Worm (Caenorhabditis elegans) whole organism, L2 larva: Measurements from ENCODE around the gene elt-7.
A peak's percentile ranks its signal among the peaks of the same experiment; 100 is the strongest.
"Not testable (repeated sequence)": the region's sequence is repeated elsewhere in the genome, so short reads cannot be mapped to it uniquely, and the experiment has no call there.

Source experiments
- F13H6.1 ChIP-seq: sonication (generic microtip); optimal IDR thresholded peaks from 2 replicates; lab custom pipeline; 2016; ENCODE audit warnings: missing genetic modification characterization, missing compliant biosample characterization
- R02D3.7 ChIP-seq: fragments of 150-350 bp; optimal IDR thresholded peaks from 2 replicates; lab custom pipeline; 2014; ENCODE audit warnings: missing biosample characterization, missing genetic modification characterization
- Y55F3AM.14 ChIP-seq: fragments of 200-800 bp; sonication (Bioruptor generic); optimal IDR thresholded peaks from 2 replicates; lab custom pipeline; 2018; ENCODE audit warnings: mild to moderate bottlenecking, missing genetic modification characterization, missing compliant biosample characterization
- alr-1 ChIP-seq: fragments of 150-350 bp; optimal IDR thresholded peaks from 2 replicates; lab custom pipeline; 2014; ENCODE audit warnings: missing biosample characterization, missing genetic modification characterization
- ama-1 ChIP-seq: fragments of 150-350 bp; optimal IDR thresholded peaks from 2 replicates; lab custom pipeline; 2018; ENCODE audit warnings: inconsistent platforms
- blmp-1 ChIP-seq: sonication (generic microtip); optimal IDR thresholded peaks from 2 replicates; lab custom pipeline; 2017; ENCODE audit warnings: missing genetic modification characterization, mild to moderate bottlenecking, missing compliant biosample characterization, antibody characterized with exemption, moderate library complexity; ENCODE audit not compliant: insufficient read depth
- ceh-82 ChIP-seq: fragments of 150-350 bp; optimal IDR thresholded peaks from 2 replicates; lab custom pipeline; 2014; ENCODE audit warnings: missing biosample characterization, missing genetic modification characterization
- elt-1 ChIP-seq: fragments of 150-350 bp; optimal IDR thresholded peaks from 2 replicates; lab custom pipeline; 2014; ENCODE audit warnings: missing biosample characterization, missing genetic modification characterization
- elt-3 ChIP-seq: sonication (generic microtip); optimal IDR thresholded peaks from 2 replicates; lab custom pipeline; 2017; ENCODE audit warnings: missing biosample characterization, missing genetic modification characterization
- fos-1 ChIP-seq: fragments of 150-350 bp; optimal IDR thresholded peaks from 2 replicates; lab custom pipeline; 2014; ENCODE audit warnings: missing biosample characterization, missing genetic modification characterization
- gmeb-1 ChIP-seq: fragments of 150-350 bp; optimal IDR thresholded peaks from 2 replicates; lab custom pipeline; 2014; ENCODE audit warnings: missing biosample characterization, missing genetic modification characterization
- lin-11 ChIP-seq: fragments of 150-350 bp; sonication (generic microtip); optimal IDR thresholded peaks from 2 replicates; lab custom pipeline; 2014; ENCODE audit warnings: missing biosample characterization, missing genetic modification characterization, inconsistent platforms, mixed read lengths
- lin-13 ChIP-seq: fragments of 150-350 bp; optimal IDR thresholded peaks from 2 replicates; lab custom pipeline; 2014; ENCODE audit warnings: missing biosample characterization, missing genetic modification reagents, missing genetic modification characterization
- lin-39 ChIP-seq: fragments of 150-350 bp; optimal IDR thresholded peaks from 2 replicates; lab custom pipeline; 2014; ENCODE audit warnings: missing biosample characterization, missing genetic modification reagents, missing genetic modification characterization
- lsy-2 ChIP-seq, 2 experiments: fragments of 150-350 bp in 1 of 2; sonication (generic microtip) in 1 of 2; optimal IDR thresholded peaks; 2 replicates each; lab custom pipeline; 2014 to 2017; ENCODE audit warnings: missing biosample characterization in 2 of 2, missing genetic modification characterization in 2 of 2
- mab-5 ChIP-seq: fragments of 150-350 bp; optimal IDR thresholded peaks from 2 replicates; lab custom pipeline; 2014; ENCODE audit warnings: missing biosample characterization, missing genetic modification characterization
- mbf-1 ChIP-seq: sonication (generic microtip); optimal IDR thresholded peaks from 2 replicates; lab custom pipeline; 2017; ENCODE audit warnings: missing biosample characterization, missing genetic modification characterization
- nhr-10 ChIP-seq: sonication (generic microtip); optimal IDR thresholded peaks from 2 replicates; lab custom pipeline; 2017; ENCODE audit warnings: missing biosample characterization, missing genetic modification characterization
- nhr-11 ChIP-seq: fragments of 150-350 bp; optimal IDR thresholded peaks from 2 replicates; lab custom pipeline; 2014; ENCODE audit warnings: missing biosample characterization, missing genetic modification characterization
- nhr-129 ChIP-seq: fragments of 150-350 bp; optimal IDR thresholded peaks from 2 replicates; lab custom pipeline; 2014; ENCODE audit warnings: missing biosample characterization, missing genetic modification characterization
- nhr-237 ChIP-seq: fragments of 150-350 bp; optimal IDR thresholded peaks from 2 replicates; lab custom pipeline; 2014; ENCODE audit warnings: missing biosample characterization, missing genetic modification characterization
- nhr-25 ChIP-seq: fragments of 150-350 bp; sonication (generic microtip); optimal IDR thresholded peaks from 3 replicates; lab custom pipeline; 2014; ENCODE audit warnings: missing biosample characterization, missing genetic modification characterization
- nhr-6 ChIP-seq: fragments of 150-350 bp; optimal IDR thresholded peaks from 2 replicates; lab custom pipeline; 2014; ENCODE audit warnings: missing biosample characterization, missing genetic modification characterization
- nhr-77 ChIP-seq: fragments of 150-350 bp; optimal IDR thresholded peaks from 2 replicates; lab custom pipeline; 2014; ENCODE audit warnings: missing biosample characterization, missing genetic modification characterization
- peb-1 ChIP-seq: fragments of 150-350 bp; optimal IDR thresholded peaks from 2 replicates; lab custom pipeline; 2014; ENCODE audit warnings: missing biosample characterization, missing genetic modification characterization
- sem-4 ChIP-seq: fragments of 150-350 bp; optimal IDR thresholded peaks from 2 replicates; lab custom pipeline; 2014; ENCODE audit warnings: missing biosample characterization, missing genetic modification reagents, missing genetic modification characterization
- skn-1 ChIP-seq: sonication (generic microtip); optimal IDR thresholded peaks from 2 replicates; lab custom pipeline; 2017; ENCODE audit warnings: missing biosample characterization, missing genetic modification characterization
- sma-3 ChIP-seq: sonication (generic microtip); optimal IDR thresholded peaks from 2 replicates; lab custom pipeline; 2016; ENCODE audit warnings: missing genetic modification reagents, missing genetic modification characterization, missing compliant biosample characterization
- sma-9 ChIP-seq, 2 experiments: fragments of 150-350 bp in 1 of 2; sonication (generic microtip) in 1 of 2; optimal IDR thresholded peaks; 2 replicates each; lab custom pipeline; 2014 to 2016; ENCODE audit warnings: missing genetic modification characterization in 2 of 2, mild to moderate bottlenecking in 1 of 2, missing biosample characterization in 1 of 2, missing compliant biosample characterization in 1 of 2, missing genetic modification reagents in 1 of 2, moderate library complexity in 1 of 2
- snpc-4 ChIP-seq: fragments of 150-350 bp; optimal IDR thresholded peaks from 2 replicates; lab custom pipeline; 2014; ENCODE audit warnings: missing biosample characterization, missing genetic modification characterization
- unc-39 ChIP-seq: fragments of 150-350 bp; optimal IDR thresholded peaks from 2 replicates; lab custom pipeline; 2014; ENCODE audit warnings: missing biosample characterization, missing genetic modification characterization
- unc-55 ChIP-seq: fragments of 150-350 bp; sonication (generic microtip); optimal IDR thresholded peaks from 3 replicates; lab custom pipeline; 2014; ENCODE audit warnings: missing biosample characterization, missing genetic modification reagents, missing genetic modification characterization
- unc-62 ChIP-seq: fragments of 150-350 bp; optimal IDR thresholded peaks from 2 replicates; lab custom pipeline; 2014; ENCODE audit warnings: missing biosample characterization, missing genetic modification reagents, missing genetic modification characterization
- ztf-1 ChIP-seq: fragments of 200-800 bp; sonication (Bioruptor generic); conservative IDR thresholded peaks from 2 replicates; pipeline ENCODE4 v1.3.6; 2022; ENCODE audit warnings: missing genetic modification characterization, missing compliant biosample characterization
- ztf-11 ChIP-seq: sonication (generic microtip); optimal IDR thresholded peaks from 2 replicates; lab custom pipeline; 2017; ENCODE audit warnings: missing biosample characterization, missing genetic modification characterization
- ztf-4 ChIP-seq: fragments of 150-350 bp; optimal IDR thresholded peaks from 2 replicates; lab custom pipeline; 2014; ENCODE audit warnings: missing biosample characterization, missing genetic modification characterization

The elt-7 gene

DNA sequence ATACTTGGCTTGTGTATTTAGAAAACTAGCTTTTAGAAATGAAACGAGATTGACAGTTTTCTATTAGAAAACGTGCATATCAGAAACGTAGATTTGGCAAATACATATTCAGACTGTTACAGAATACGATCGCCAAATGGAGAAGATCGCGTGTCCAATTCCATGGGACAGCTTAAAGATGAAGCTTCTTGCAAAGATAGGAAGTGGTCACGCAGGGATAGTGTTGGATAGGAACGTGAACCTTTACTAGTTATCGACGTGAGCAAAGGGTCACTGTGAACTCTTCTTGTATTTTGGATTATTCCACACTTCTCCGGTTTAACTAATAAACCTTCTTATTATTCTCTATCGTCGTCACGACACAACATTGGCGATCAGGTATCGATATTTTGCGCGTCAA, 9.8 kb upstream of the elt-7 start, which contains the start of gene bgnt-1.4:
bgnt-1.4 (plus strand) TSS at position 301 of the 400 bp plus-strand sequence.
- not testable (repeated sequence) for TF ChIP-seq gmeb-1, nhr-237, elt-1 (tag; lab: Kevin White, UChicago)

DNA sequence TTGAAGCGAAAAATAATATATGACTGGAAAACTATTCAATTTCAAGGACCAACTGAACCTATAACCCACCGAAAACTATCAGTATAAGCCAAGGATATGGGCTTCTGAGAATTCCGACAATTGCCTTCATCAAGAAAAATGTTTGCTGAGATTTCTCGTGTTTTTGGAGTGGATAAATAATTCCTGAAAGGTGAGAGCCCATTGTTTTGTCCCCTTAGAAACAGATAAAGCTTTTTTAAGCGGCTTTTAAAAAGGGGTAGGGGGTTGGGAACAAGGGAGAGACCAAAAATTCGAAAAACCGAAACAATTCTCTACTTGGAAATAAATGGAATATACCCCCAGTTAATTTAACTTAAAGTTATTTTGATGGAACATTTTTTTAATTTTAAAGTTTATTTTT, 4.0 kb upstream of the elt-7 start, which contains the start of gene C18G1.8:
C18G1.8 (minus strand) TSS at position 101 of the 400 bp plus-strand sequence.
- no peak for TF ChIP-seq lin-39
- TF ChIP-seq F13H6.1 (tag; lab: Kevin White, UChicago) = no peak
- no peak for TF ChIP-seq skn-1 (tag; lab: Kevin White, UChicago)

DNA sequence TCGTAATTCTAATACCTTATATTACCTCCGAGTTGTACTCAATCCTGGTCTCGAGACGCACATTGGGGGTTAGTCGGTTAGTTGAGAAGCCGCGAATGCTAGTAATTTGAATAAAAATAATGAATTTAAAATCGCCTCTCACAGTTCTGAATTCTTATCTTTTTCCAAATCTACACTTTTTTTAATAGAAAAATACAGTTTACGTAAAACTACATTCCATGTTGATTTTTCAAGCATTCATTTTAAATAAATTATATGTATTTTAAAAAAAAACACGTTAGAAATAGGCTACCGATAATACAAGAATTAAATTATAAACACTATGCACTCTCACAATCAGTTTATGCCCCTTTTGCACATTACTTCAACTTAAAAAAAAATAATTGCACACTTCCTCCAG, 837 bp upstream of the elt-7 start, which contains the start of gene C18G1.9:
C18G1.9 (minus strand) TSS at position 101 of the 400 bp plus-strand sequence.
- TF ChIP-seq F13H6.1 (tag; lab: Kevin White, UChicago) = no peak
- no peak for TF ChIP-seq nhr-11 (tag; lab: Kevin White, UChicago)
- no peak for TF ChIP-seq unc-55
- no peak for TF ChIP-seq snpc-4
- no peak for TF ChIP-seq fos-1 (tag; lab: Kevin White, UChicago)
- TF ChIP-seq, all 48 proteins: peak for 0

DNA sequence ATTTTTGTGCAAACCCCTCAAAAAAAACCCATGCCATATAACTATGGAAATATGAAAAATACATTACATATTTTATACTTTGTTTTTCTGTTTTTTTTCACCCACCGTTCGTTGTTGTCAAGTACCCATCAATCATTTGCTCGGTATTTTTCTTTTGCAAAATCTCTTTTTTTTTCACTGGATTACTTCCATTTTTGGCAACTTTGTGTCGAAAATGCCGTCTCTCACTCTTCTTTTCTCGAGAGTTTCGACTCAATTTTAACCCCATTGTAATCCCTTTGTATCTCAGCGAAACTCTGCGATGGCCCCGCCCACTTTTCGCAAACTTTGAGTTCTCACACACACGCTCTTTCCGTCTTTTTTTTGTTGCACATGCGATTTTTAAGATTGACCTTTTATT, 4.7 kb downstream of the elt-7 start:
- peak; percentile 78 for TF ChIP-seq mab-5
- peak; percentile 97 for TF ChIP-seq Y55F3AM.14 (GFP tag; lab: Kevin White, UChicago)
- no peak for TF ChIP-seq snpc-4
- TF ChIP-seq unc-55 = peak; percentile 74
- no peak for TF ChIP-seq lin-13

DNA sequence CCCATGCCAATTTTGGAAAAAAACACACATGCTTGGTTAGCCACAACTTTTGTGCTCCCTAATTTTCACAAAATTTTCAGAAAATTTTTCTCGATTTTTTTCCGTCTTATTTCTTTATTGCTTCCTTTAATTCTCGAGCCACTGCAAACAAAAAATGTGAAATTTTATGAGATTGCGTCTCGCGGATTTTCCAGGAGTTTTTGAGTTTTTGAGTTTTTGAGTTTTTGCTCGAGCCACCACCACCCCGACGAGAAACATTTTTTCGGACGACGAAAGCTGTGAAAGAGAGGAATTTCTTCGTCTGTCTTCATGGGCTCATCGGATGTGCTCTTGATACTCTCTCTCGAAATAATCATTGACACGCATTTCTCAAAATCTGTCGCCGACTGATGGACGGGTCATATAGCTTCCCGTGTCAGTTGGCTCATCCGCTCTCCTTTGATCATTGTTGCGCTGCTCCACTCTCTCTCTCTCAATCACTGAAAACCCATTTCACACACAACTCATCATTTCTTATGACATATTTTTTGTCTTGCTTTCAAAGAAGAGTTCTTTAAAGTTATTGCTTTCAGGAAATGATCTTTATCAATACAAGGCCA, 7.0 kb downstream of the elt-7 start, which contains the start of gene C18G1.1:
C18G1.1 (plus strand) TSS at position 573 of the 599 bp plus-strand sequence.
- no peak for TF ChIP-seq lin-11 (tag; lab: Kevin White, UChicago)
- TF ChIP-seq F13H6.1 (tag; lab: Kevin White, UChicago) = peak; percentile 11
- TF ChIP-seq nhr-129 = peak; percentile 68
- TF ChIP-seq sma-9 (GFP tag; optimal IDR thresholded peaks at IDR 0.05; lab: Kevin White, UChicago) = peak; percentile 33
- no peak for TF ChIP-seq sma-9 (tag; optimal IDR thresholded peaks at IDR 0.05; lab: Kevin White, UChicago)
- TF ChIP-seq, all 48 proteins: peak for 3

DNA sequence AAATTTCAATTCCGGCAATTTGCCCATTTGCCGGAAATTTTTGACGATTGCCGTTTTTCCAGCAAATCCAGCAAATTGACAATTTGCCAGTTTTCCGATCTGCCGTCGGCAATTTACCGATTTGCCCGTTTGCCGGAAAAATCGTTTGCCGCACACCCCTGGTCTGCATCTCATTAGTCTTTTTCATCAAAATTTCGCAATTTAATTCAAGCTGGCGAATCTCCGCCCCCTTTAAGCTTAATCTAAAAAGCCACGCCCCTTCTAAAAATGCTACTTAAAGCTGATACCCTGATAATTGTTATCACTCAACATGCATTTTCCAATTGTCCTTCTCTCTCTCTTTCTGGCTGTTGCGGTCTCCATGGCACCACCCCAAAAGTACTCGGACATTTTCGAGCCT, 12.8 kb downstream of the elt-7 start, which contains the start of gene Y60C6A.1:
Y60C6A.1 (plus strand) TSS at position 301 of the 400 bp plus-strand sequence.
- no peak for TF ChIP-seq sem-4 (tag; lab: Kevin White, UChicago)
- TF ChIP-seq nhr-77 (tag; lab: Kevin White, UChicago) = no peak
- no peak for TF ChIP-seq ama-1 (lab: Kevin White, UChicago)
- no peak for TF ChIP-seq alr-1 (tag; lab: Kevin White, UChicago)
- TF ChIP-seq unc-55 = no peak
- no peak for TF ChIP-seq snpc-4
- TF ChIP-seq mbf-1 = no peak
- no peak for TF ChIP-seq fos-1 (tag; lab: Kevin White, UChicago)
- no peak for TF ChIP-seq ztf-4 (tag; lab: Kevin White, UChicago)
- TF ChIP-seq nhr-25 (tag; lab: Kevin White, UChicago) = no peak
- TF ChIP-seq unc-39 = no peak

DNA sequence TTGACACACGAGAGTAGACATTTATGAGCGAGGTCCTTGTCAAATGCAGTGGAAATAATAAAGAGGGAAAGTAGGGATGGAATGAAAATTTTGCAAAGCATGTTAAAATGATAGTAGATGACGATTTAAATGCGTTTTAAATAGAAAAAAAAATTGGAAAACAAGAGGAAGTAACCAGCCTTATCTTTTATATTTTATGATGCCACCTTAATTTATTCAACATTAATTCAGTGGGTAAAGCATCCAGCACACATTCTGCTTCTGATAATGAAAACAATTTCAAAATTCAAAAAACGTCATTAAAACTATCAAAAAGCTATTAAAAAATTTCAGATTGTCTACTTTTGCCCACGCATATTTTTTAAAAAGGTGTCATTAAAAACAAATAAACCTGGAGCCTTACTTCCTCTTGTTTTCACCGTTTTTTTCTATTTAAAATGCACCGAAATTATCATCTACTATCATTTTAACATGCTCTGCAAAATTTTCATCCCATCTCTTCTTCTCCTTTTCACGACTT, 14.9 kb downstream of the elt-7 start, which contains the start of the genes Y60C6A.2 and Y60C6A.3:
Y60C6A.2 (minus strand) TSS at position 101 of the 520 bp plus-strand sequence.
Y60C6A.3 (plus strand) TSS at position 470 of the 520 bp plus-strand sequence.
- TF ChIP-seq Y55F3AM.14 (GFP tag; lab: Kevin White, UChicago) (no peak), unc-62 (GFP tag; lab: Kevin White, UChicago) (no peak), sma-3 (no peak), lin-39 (no peak)

DNA sequence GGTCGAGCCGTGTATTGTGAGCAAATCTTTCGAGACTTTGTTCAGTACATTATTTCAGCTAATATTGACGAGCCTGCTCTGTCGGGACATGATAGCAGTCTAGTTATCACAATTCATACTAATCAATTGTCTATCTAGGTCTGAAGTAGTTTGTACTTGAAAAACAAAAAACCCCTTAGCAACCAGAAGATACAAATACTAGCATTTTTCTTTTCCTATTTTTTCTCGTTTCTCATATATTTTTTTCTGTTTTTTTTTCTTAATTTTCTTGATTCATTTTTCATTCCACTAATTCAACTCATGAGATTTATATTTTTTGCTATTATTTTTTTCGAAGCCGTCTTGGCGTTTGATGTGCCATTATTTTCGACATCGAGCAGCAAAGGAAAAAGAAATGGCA, 16.7 kb downstream of the elt-7 start, which contains the start of gene R02F11.9:
R02F11.9 (plus strand) TSS at position 301 of the 400 bp plus-strand sequence.
- TF ChIP-seq elt-3 (tag; lab: Kevin White, UChicago) = no peak
- TF ChIP-seq ztf-11 (tag; lab: Kevin White, UChicago) = no peak
- no peak for TF ChIP-seq fos-1 (tag; lab: Kevin White, UChicago)
- no peak for TF ChIP-seq ceh-82 (tag; lab: Kevin White, UChicago)
- TF ChIP-seq nhr-6 (tag; lab: Kevin White, UChicago) = no peak
- TF ChIP-seq ztf-1 (GFP tag; lab: Robert Waterston, UW) = no peak
- TF ChIP-seq lin-11 (tag; lab: Kevin White, UChicago) = no peak
- TF ChIP-seq nhr-10 (tag; lab: Kevin White, UChicago) = no peak
- TF ChIP-seq lsy-2 (tag; optimal IDR thresholded peaks at IDR 0.05; lab: Kevin White, UChicago) = no peak
- no peak for TF ChIP-seq peb-1 (tag; lab: Kevin White, UChicago)
- no peak for TF ChIP-seq mbf-1
- no peak for TF ChIP-seq R02D3.7
- TF ChIP-seq nhr-237 (tag; lab: Kevin White, UChicago) = no peak
- no peak for TF ChIP-seq elt-1 (tag; lab: Kevin White, UChicago)
- TF ChIP-seq blmp-1 = no peak
- no peak for TF ChIP-seq mab-5
- TF ChIP-seq nhr-25 (tag; lab: Kevin White, UChicago) = no peak
